Worm (Caenorhabditis elegans) whole organism, L1 larva: ENCODE results near the gene F08F1.3.

Experiments
- ama-1 ChIP-seq: fragments of 150-350 bp; optimal IDR thresholded peaks from 2 replicates; lab custom pipeline; 2014
- ceh-82 ChIP-seq, 3 experiments: fragments of 150-350 bp in 1 of 3; sonication (generic microtip) in 2 of 3; optimal IDR thresholded peaks; 2 replicates each; lab custom pipeline; 2014 to 2017; ENCODE audit warnings: missing biosample characterization in 3 of 3, missing genetic modification characterization in 3 of 3
- jun-1 ChIP-seq: fragments of 150-350 bp; optimal IDR thresholded peaks from 2 replicates; lab custom pipeline; 2014; ENCODE audit warnings: missing biosample characterization, missing genetic modification reagents, missing genetic modification characterization
- lsy-2 ChIP-seq, 2 experiments: fragments of 150-350 bp; optimal IDR thresholded peaks; 2 replicates each; lab custom pipeline; 2014; ENCODE audit warnings: missing biosample characterization in 2 of 2, missing genetic modification characterization in 2 of 2
- nhr-12 ChIP-seq: sonication (generic microtip); optimal IDR thresholded peaks from 2 replicates; lab custom pipeline; 2017; ENCODE audit warnings: missing biosample characterization, missing genetic modification characterization
- nhr-19 ChIP-seq: fragments of 200-800 bp; sonication (Bioruptor generic); conservative IDR thresholded peaks from 2 replicates; pipeline ENCODE4 v1.3.6; 2022; ENCODE audit warnings: missing genetic modification characterization, missing compliant biosample characterization
- unc-130 ChIP-seq: fragments of 150-350 bp; optimal IDR thresholded peaks from 2 replicates; lab custom pipeline; 2017; ENCODE audit warnings: missing biosample characterization, missing genetic modification characterization, inconsistent platforms
- ztf-4 ChIP-seq: fragments of 150-350 bp; optimal IDR thresholded peaks from 2 replicates; lab custom pipeline; 2014; ENCODE audit warnings: missing biosample characterization, missing genetic modification characterization

DNA sequence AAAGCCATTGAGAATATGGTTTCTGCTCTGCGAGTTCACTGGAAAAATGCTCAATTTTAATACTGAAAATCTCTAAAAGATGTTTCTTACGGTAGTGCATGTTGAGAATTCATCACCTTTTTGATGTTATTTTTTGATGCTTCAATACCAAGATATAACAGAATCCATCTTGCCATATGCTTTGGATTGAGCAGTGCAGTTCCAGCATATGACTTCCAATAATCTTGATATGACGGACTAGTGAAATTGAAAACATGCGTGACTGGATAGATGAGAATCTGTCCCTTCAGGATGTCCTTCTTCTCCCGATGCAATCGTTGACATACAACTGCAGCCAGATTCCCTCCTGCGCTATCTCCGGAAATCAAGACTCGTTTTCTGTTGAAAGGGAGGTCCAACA is 32.3 kb downstream of the F08F1.3 start:
- TF ChIP-seq nhr-19 (no peak), ceh-82 (tag; optimal IDR thresholded peaks at IDR 0.05; lab: Kevin White, UChicago) (no peak), ztf-4 (tag; lab: Kevin White, UChicago) (no peak), ama-1 (no peak), lsy-2 (tag; optimal IDR thresholded peaks at IDR 0.05; lab: Kevin White, UChicago) (no peak), unc-130 (tag; lab: Kevin White, UChicago) (no peak), jun-1 (tag; lab: Kevin White, UChicago) (no peak), nhr-12 (no peak)
